Fruit fly (Drosophila melanogaster) whole organism, embryonic: ENCODE data around the gene CG6693.

Source experiments
- Blimp-1 ChIP-seq: fragments of 200-800 bp; sonication (Bioruptor generic); optimal IDR thresholded peaks from 3 replicates; lab custom pipeline; 2018; ENCODE audit warnings: missing biosample characterization, missing genetic modification characterization, mild to moderate bottlenecking, moderate library complexity, missing genetic modification reagents
- Bteb2 ChIP-seq: fragments of 200-800 bp; sonication (Bioruptor generic); optimal IDR thresholded peaks from 2 replicates; lab custom pipeline; 2016; ENCODE audit warnings: missing biosample characterization, missing genetic modification characterization
- CG12071 ChIP-seq: fragments of 200-800 bp; sonication (Bioruptor generic); optimal IDR thresholded peaks from 3 replicates; lab custom pipeline; 2018; ENCODE audit warnings: missing biosample characterization, mild to moderate bottlenecking, missing genetic modification characterization
- CG12219 ChIP-seq: fragments of 200-800 bp; sonication (Bioruptor generic); optimal IDR thresholded peaks from 3 replicates; lab custom pipeline; 2018; ENCODE audit warnings: missing biosample characterization, mild to moderate bottlenecking, missing genetic modification characterization
- CG12942 ChIP-seq: fragments of 200-800 bp; sonication (Bioruptor generic); optimal IDR thresholded peaks from 3 replicates; lab custom pipeline; 2016; ENCODE audit warnings: missing biosample characterization, missing genetic modification characterization
- CG13894 ChIP-seq: fragments of 200-800 bp; sonication (Bioruptor generic); optimal IDR thresholded peaks from 3 replicates; lab custom pipeline; 2018; ENCODE audit warnings: missing biosample characterization, mild to moderate bottlenecking, missing genetic modification characterization, moderate library complexity
- CG1529 ChIP-seq: fragments of 200-800 bp; sonication (Bioruptor generic); optimal IDR thresholded peaks from 3 replicates; lab custom pipeline; 2018; ENCODE audit warnings: missing biosample characterization, missing genetic modification characterization
- CG16863 ChIP-seq: fragments of 200-800 bp; sonication (Bioruptor generic); optimal IDR thresholded peaks from 3 replicates; lab custom pipeline; 2016; ENCODE audit warnings: missing biosample characterization, missing genetic modification characterization
- CG17568 ChIP-seq: fragments of 200-800 bp; sonication (Bioruptor generic); optimal IDR thresholded peaks from 2 replicates; lab custom pipeline; 2018; ENCODE audit warnings: missing biosample characterization, mild to moderate bottlenecking, missing genetic modification characterization, moderate library complexity
- CG17612 ChIP-seq: fragments of 200-800 bp; sonication (Bioruptor generic); IDR thresholded peaks from 2 replicates; pipeline ENCODE4 v1.3.6; 2022; ENCODE audit warnings: missing biosample characterization, missing genetic modification characterization
- CG1832 ChIP-seq: fragments of 200-800 bp; sonication (Bioruptor generic); optimal IDR thresholded peaks from 2 replicates; lab custom pipeline; 2017; ENCODE audit warnings: missing biosample characterization, mild to moderate bottlenecking, missing genetic modification characterization, inconsistent platforms
- CG18599 ChIP-seq: fragments of 200-800 bp; sonication (Bioruptor generic); optimal IDR thresholded peaks from 3 replicates; lab custom pipeline; 2017; ENCODE audit warnings: missing biosample characterization, missing genetic modification characterization, mild to moderate bottlenecking, moderate library complexity, missing genetic modification reagents
- CG18619 ChIP-seq: fragments of 200-800 bp; sonication (Bioruptor generic); optimal IDR thresholded peaks from 3 replicates; lab custom pipeline; 2017; ENCODE audit warnings: missing biosample characterization, mild to moderate bottlenecking, missing genetic modification characterization
- CG2678 ChIP-seq: fragments of 200-800 bp; sonication (Bioruptor generic); optimal IDR thresholded peaks from 3 replicates; lab custom pipeline; 2019; ENCODE audit warnings: missing biosample characterization, mild to moderate bottlenecking, missing genetic modification characterization, moderate library complexity
- CG2889 ChIP-seq: fragments of 200-800 bp; sonication (Bioruptor generic); IDR thresholded peaks from 3 replicates; pipeline ENCODE4 v1.3.6; 2022; ENCODE audit warnings: missing biosample characterization, missing genetic modification characterization
- CG6765 ChIP-seq: fragments of 200-800 bp; sonication (Bioruptor generic); optimal IDR thresholded peaks from 3 replicates; lab custom pipeline; 2017; ENCODE audit warnings: missing biosample characterization, mild to moderate bottlenecking, missing genetic modification characterization
- CG6813 ChIP-seq: fragments of 200-800 bp; sonication (Bioruptor generic); optimal IDR thresholded peaks from 2 replicates; lab custom pipeline; 2017; ENCODE audit warnings: missing biosample characterization, missing genetic modification characterization, mild to moderate bottlenecking, moderate library complexity, missing genetic modification reagents
- CG7745 ChIP-seq: fragments of 200-800 bp; sonication (Bioruptor generic); optimal IDR thresholded peaks from 2 replicates; lab custom pipeline; 2018; ENCODE audit warnings: missing biosample characterization, mild to moderate bottlenecking, missing genetic modification characterization, moderate library complexity
- D19A ChIP-seq: fragments of 200-800 bp; optimal IDR thresholded peaks from 3 replicates; lab custom pipeline; 2019; ENCODE audit warnings: missing biosample characterization, mild to moderate bottlenecking, missing genetic modification characterization, moderate library complexity
- Dip3 ChIP-seq: fragments of 200-800 bp; sonication (Bioruptor generic); optimal IDR thresholded peaks from 3 replicates; lab custom pipeline; 2016; ENCODE audit warnings: missing biosample characterization, missing genetic modification characterization
- Drgx ChIP-seq: fragments of 200-800 bp; sonication (Bioruptor generic); IDR thresholded peaks from 2 replicates; pipeline ENCODE4 v1.3.6; 2022; ENCODE audit warnings: missing biosample characterization, missing genetic modification characterization
- GATAe ChIP-seq: fragments of 200-800 bp; sonication (Bioruptor generic); conservative IDR thresholded peaks from 2 replicates; pipeline ENCODE4 v1.3.6; 2022; ENCODE audit warnings: missing biosample characterization, missing genetic modification characterization
- Hey ChIP-seq: fragments of 200-800 bp; sonication (Bioruptor generic); optimal IDR thresholded peaks from 3 replicates; lab custom pipeline; 2018; ENCODE audit warnings: missing biosample characterization, mild to moderate bottlenecking, missing genetic modification characterization
- Lpt ChIP-seq: fragments of >200 bp; optimal IDR thresholded peaks from 2 replicates; lab custom pipeline; 2018; ENCODE audit warnings: missing biosample characterization, missing genetic modification characterization
- Meics ChIP-seq: fragments of 200-800 bp; sonication (Bioruptor generic); optimal IDR thresholded peaks from 2 replicates; lab custom pipeline; 2017; ENCODE audit warnings: missing biosample characterization, mild to moderate bottlenecking, missing genetic modification characterization
- NfI ChIP-seq: fragments of 200-800 bp; sonication (Bioruptor generic); optimal IDR thresholded peaks from 3 replicates; lab custom pipeline; 2018; ENCODE audit warnings: missing biosample characterization, mild to moderate bottlenecking, missing genetic modification characterization, moderate library complexity
- TFAM ChIP-seq: fragments of 200-800 bp; sonication (Bioruptor generic); optimal IDR thresholded peaks from 2 replicates; lab custom pipeline; 2017; ENCODE audit warnings: missing biosample characterization, missing genetic modification characterization, inconsistent platforms
- Taf1 ChIP-seq: fragments of 200-800 bp; sonication (Bioruptor generic); IDR thresholded peaks from 2 replicates; pipeline ENCODE4 v1.3.6; 2022; ENCODE audit warnings: missing biosample characterization, missing genetic modification characterization
- Trl ChIP-seq, 3 experiments: fragments of >200 bp in 2 of 3; fragments of 200-800 bp in 1 of 3; sonication (Bioruptor generic) in 1 of 3; optimal IDR thresholded peaks; 2 replicates in 1 of 3; 3 replicates in 2 of 3; lab custom pipeline; 2016 to 2017; ENCODE audit warnings: missing biosample characterization in 1 of 3, missing genetic modification characterization in 1 of 3
- Usf ChIP-seq: fragments of 200-800 bp; sonication (Bioruptor generic); optimal IDR thresholded peaks from 2 replicates; lab custom pipeline; 2017; ENCODE audit warnings: missing genotype, missing biosample characterization, missing genetic modification characterization
- ase ChIP-seq: fragments of 200-800 bp; sonication (Bioruptor generic); IDR thresholded peaks from 3 replicates; pipeline ENCODE4 v1.3.6; 2022; ENCODE audit warnings: missing biosample characterization, missing genetic modification characterization
- cg ChIP-seq: fragments of 200-800 bp; sonication (Bioruptor generic); optimal IDR thresholded peaks from 3 replicates; lab custom pipeline; 2019; ENCODE audit warnings: missing biosample characterization, mild to moderate bottlenecking, missing genetic modification characterization, moderate library complexity
- disco-r ChIP-seq: fragments of 200-800 bp; sonication (Bioruptor generic); optimal IDR thresholded peaks from 2 replicates; lab custom pipeline; 2016; ENCODE audit warnings: missing biosample characterization, missing genetic modification characterization
- en ChIP-seq: fragments of 200-800 bp; sonication (Bioruptor generic); optimal IDR thresholded peaks from 2 replicates; lab custom pipeline; 2016; ENCODE audit warnings: missing biosample characterization, missing genetic modification characterization
- eyg ChIP-seq: fragments of 200-800 bp; sonication (Bioruptor generic); optimal IDR thresholded peaks from 3 replicates; lab custom pipeline; 2016; ENCODE audit warnings: missing biosample characterization, missing genetic modification characterization
- gcm ChIP-seq: fragments of 200-800 bp; sonication (Bioruptor generic); optimal IDR thresholded peaks from 2 replicates; lab custom pipeline; 2019; ENCODE audit warnings: missing biosample characterization, mild to moderate bottlenecking, missing genetic modification characterization, moderate library complexity
- knrl ChIP-seq: fragments of 200-800 bp; sonication (Bioruptor generic); IDR thresholded peaks from 3 replicates; pipeline ENCODE4 v1.3.6; 2022; ENCODE audit warnings: missing biosample characterization, missing genetic modification characterization; ENCODE audit not compliant: partially characterized antibody
- maf-S ChIP-seq: fragments of 200-800 bp; sonication (Bioruptor generic); optimal IDR thresholded peaks from 2 replicates; lab custom pipeline; 2016; ENCODE audit warnings: missing biosample characterization, missing genetic modification characterization
- org-1 ChIP-seq: fragments of 200-800 bp; sonication (Bioruptor generic); optimal IDR thresholded peaks from 2 replicates; lab custom pipeline; 2017; ENCODE audit warnings: missing biosample characterization, missing genetic modification characterization
- pb ChIP-seq: fragments of 200-800 bp; sonication (Bioruptor generic); optimal IDR thresholded peaks from 3 replicates; lab custom pipeline; 2016; ENCODE audit warnings: missing biosample characterization, missing genetic modification characterization
- psq ChIP-seq: fragments of 200-800 bp; sonication (Bioruptor generic); optimal IDR thresholded peaks from 2 replicates; lab custom pipeline; 2017; ENCODE audit warnings: missing biosample characterization, missing genetic modification characterization
- slbo ChIP-seq: fragments of 200-800 bp; sonication (Bioruptor generic); IDR thresholded peaks from 2 replicates; pipeline ENCODE4 v1.3.6; 2022; ENCODE audit warnings: missing biosample characterization, missing genetic modification characterization
- so ChIP-seq: fragments of 200-800 bp; sonication (Bioruptor generic); IDR thresholded peaks from 3 replicates; pipeline ENCODE4 v1.3.6; 2022; ENCODE audit warnings: missing biosample characterization, missing genetic modification characterization
- toy ChIP-seq: fragments of 200-800 bp; sonication (Bioruptor generic); IDR thresholded peaks from 2 replicates; pipeline ENCODE4 v1.3.6; 2022; ENCODE audit warnings: missing biosample characterization, missing genetic modification characterization
- trh ChIP-seq: fragments of 200-800 bp; sonication (Bioruptor generic); optimal IDR thresholded peaks from 2 replicates; lab custom pipeline; 2016; ENCODE audit warnings: missing biosample characterization, missing genetic modification characterization
- twi ChIP-seq: fragments of 200-800 bp; optimal IDR thresholded peaks from 2 replicates; lab custom pipeline; 2019; ENCODE audit warnings: missing biosample characterization, mild to moderate bottlenecking, missing genetic modification characterization, moderate library complexity
- tx ChIP-seq: fragments of 200-800 bp; sonication (Bioruptor generic); optimal IDR thresholded peaks from 2 replicates; lab custom pipeline; 2016; ENCODE audit warnings: missing biosample characterization, missing genetic modification characterization
- vfl ChIP-seq: fragments of 200-800 bp; sonication (Bioruptor generic); optimal IDR thresholded peaks from 2 replicates; lab custom pipeline; 2016; ENCODE audit warnings: missing biosample characterization, missing genetic modification characterization
- wek ChIP-seq: fragments of 200-800 bp; sonication (Bioruptor generic); optimal IDR thresholded peaks from 3 replicates; lab custom pipeline; 2018; ENCODE audit warnings: missing biosample characterization, mild to moderate bottlenecking, missing genetic modification characterization, moderate library complexity
- zen2 ChIP-seq: fragments of 200-800 bp; sonication (Bioruptor generic); IDR thresholded peaks from 3 replicates; pipeline ENCODE4 v1.3.6; 2022; ENCODE audit warnings: missing biosample characterization, missing genetic modification characterization; ENCODE audit not compliant: partially characterized antibody

Gene CG6693

dm6 chr3R:11226496-11226895, 5.1 kb upstream of the CG6693 start, which contains the start of gene CG17726 (continued):
- TF ChIP-seq CG1529 (GFP tag; lab: Kevin White, UChicago) = peak; percentile 92
- TF ChIP-seq CG6813 (GFP tag; lab: Kevin White, UChicago) = peak; percentile 93
- peak; percentile 96 for TF ChIP-seq twi
- peak; percentile 96 for TF ChIP-seq CG17612 (GFP tag; lab: Robert Waterston, UW)
- TF ChIP-seq toy = peak; percentile 91
- TF ChIP-seq TFAM (GFP tag; lab: Kevin White, UChicago) = peak; percentile 90
- TF ChIP-seq vfl (GFP tag; lab: Kevin White, UChicago) = peak; percentile 88
- peak; percentile 94 for TF ChIP-seq Blimp-1 (GFP tag; lab: Kevin White, UChicago)
- peak; percentile 90 for TF ChIP-seq CG16863
- peak; percentile 96 for TF ChIP-seq NfI (GFP tag; lab: Kevin White, UChicago)
- peak; percentile 96 for TF ChIP-seq Meics (GFP tag; lab: Kevin White, UChicago)
- TF ChIP-seq CG12942 (GFP tag; lab: Kevin White, UChicago) = peak; percentile 95
- peak; percentile 86 for TF ChIP-seq tx
- TF ChIP-seq CG18619 = peak; percentile 94
- TF ChIP-seq CG17568 (GFP tag; lab: Kevin White, UChicago) = no peak
- TF ChIP-seq trh (GFP tag; lab: Kevin White, UChicago) = peak; percentile 91
- peak; percentile 94 for TF ChIP-seq Taf1 (GFP tag; lab: Robert Waterston, UW)
- TF ChIP-seq slbo (GFP tag; lab: Robert Waterston, UW) = peak; percentile 98
- no peak for TF ChIP-seq cg (GFP tag; lab: Kevin White, UChicago)
- TF ChIP-seq gcm (GFP tag; lab: Kevin White, UChicago) = peak; percentile 98
- peak; percentile 97 for TF ChIP-seq CG2889
- peak; percentile 85 for TF ChIP-seq disco-r (GFP tag; lab: Kevin White, UChicago)
- TF ChIP-seq org-1 (GFP tag; lab: Kevin White, UChicago) = peak; percentile 93
- peak; percentile 93 for TF ChIP-seq Bteb2
- TF ChIP-seq Dip3 (GFP tag; lab: Kevin White, UChicago) = peak; percentile 81
- peak; percentile 79 for TF ChIP-seq wek (GFP tag; lab: Kevin White, UChicago)
- TF ChIP-seq CG12071 (GFP tag; lab: Kevin White, UChicago) = peak; percentile 90
- TF ChIP-seq Lpt (GFP tag; lab: Kevin White, UChicago) = no peak
- no peak for TF ChIP-seq CG18599
- TF ChIP-seq knrl (GFP tag; lab: Robert Waterston, UW) = 0 out of 3 replicates have a peak, but pooled peaks have one; percentile 30
- TF ChIP-seq ase (GFP tag; lab: Robert Waterston, UW) = peak; percentile 98
- TF ChIP-seq GATAe = peak; percentile 88
- no peak for TF ChIP-seq zen2 (GFP tag; lab: Robert Waterston, UW)
- no peak for TF ChIP-seq Trl (optimal IDR thresholded peaks at IDR 0.05; lab: Kevin White, UChicago)
- TF ChIP-seq Trl (GFP tag; optimal IDR thresholded peaks at IDR 0.05; lab: Kevin White, UChicago) = peak; percentile 88
- peak; percentile 57 for TF ChIP-seq pb (GFP tag; lab: Kevin White, UChicago)
- TF ChIP-seq CG13894 (tag; lab: Kevin White, UChicago) = peak; percentile 94
- peak; percentile 68 for TF ChIP-seq en (GFP tag; lab: Kevin White, UChicago)
- no peak for TF ChIP-seq Hey (tag; lab: Kevin White, UChicago)
- peak; percentile 88 for TF ChIP-seq psq (GFP tag; lab: Kevin White, UChicago)
- peak; percentile 99 for TF ChIP-seq so (GFP tag; lab: Robert Waterston, UW)
- TF ChIP-seq D19A (tag; lab: Kevin White, UChicago) = peak; percentile 99
- TF ChIP-seq eyg (GFP tag; lab: Kevin White, UChicago) = peak; percentile 66
- peak; percentile 98 for TF ChIP-seq Drgx (GFP tag; lab: Robert Waterston, UW)
- peak; percentile 92 for TF ChIP-seq CG7745 (tag; lab: Kevin White, UChicago)
- TF ChIP-seq maf-S = peak; percentile 81
- TF ChIP-seq Usf (GFP tag; lab: Kevin White, UChicago) = peak; percentile 91
- peak; percentile 95 for TF ChIP-seq CG12219 (GFP tag; lab: Kevin White, UChicago)
- TF ChIP-seq CG6765 (GFP tag; lab: Kevin White, UChicago) = peak; percentile 89
- TF ChIP-seq CG2678 = peak; percentile 98
- no peak for TF ChIP-seq CG1832 (GFP tag; lab: Kevin White, UChicago)
